Fruit fly (Drosophila melanogaster) whole organism, wandering third instar larva: ENCODE data around the gene rdgA.

Source experiments
- Abd-B ChIP-seq: fragments of >200 bp; optimal IDR thresholded peaks from 2 replicates; lab custom pipeline; 2017; ENCODE audit warnings: missing biosample characterization, missing genetic modification characterization
- CG32264 ChIP-seq: fragments of 200-800 bp; sonication (Bioruptor generic); optimal IDR thresholded peaks from 2 replicates; lab custom pipeline; 2016; ENCODE audit warnings: missing biosample characterization, missing genetic modification characterization
- CG9705 ChIP-seq: fragments of 200-800 bp; sonication (Bioruptor generic); optimal IDR thresholded peaks from 2 replicates; lab custom pipeline; 2018; ENCODE audit warnings: missing biosample characterization, mild to moderate bottlenecking, missing genetic modification characterization
- CrebA ChIP-seq: fragments of 200-800 bp; sonication (Bioruptor generic); optimal IDR thresholded peaks from 2 replicates; lab custom pipeline; 2016; ENCODE audit warnings: missing biosample characterization, mild to moderate bottlenecking, missing genetic modification characterization, borderline replicate concordance
- Dif ChIP-seq: fragments of 200-275, 200-300 bp; sonication (Bioruptor generic); optimal IDR thresholded peaks from 2 replicates; lab custom pipeline; 2018; ENCODE audit warnings: missing biosample characterization, missing genetic modification characterization; ENCODE audit not compliant: partially characterized antibody
- GATAd ChIP-seq: sonication (Bioruptor generic); optimal IDR thresholded peaks from 2 replicates; lab custom pipeline; 2016; ENCODE audit warnings: missing biosample characterization, missing genetic modification characterization
- HLH106 ChIP-seq: fragments of 200-800 bp; optimal IDR thresholded peaks from 3 replicates; lab custom pipeline; 2019; ENCODE audit warnings: missing biosample characterization, mild to moderate bottlenecking, missing genetic modification characterization, moderate library complexity
- Hnf4 ChIP-seq: fragments of 200-800 bp; sonication (Bioruptor generic); optimal IDR thresholded peaks from 2 replicates; lab custom pipeline; 2016; ENCODE audit warnings: missing biosample characterization, mild to moderate bottlenecking, missing genetic modification characterization
- Hr78 ChIP-seq: fragments of >200 bp; optimal IDR thresholded peaks from 2 replicates; lab custom pipeline; 2017; ENCODE audit warnings: missing biosample characterization, missing genetic modification characterization
- Hr83 ChIP-seq: fragments of 200-300 bp; sonication (Bioruptor generic); optimal IDR thresholded peaks from 2 replicates; lab custom pipeline; 2016; ENCODE audit warnings: missing biosample characterization, mild to moderate bottlenecking, missing genetic modification characterization, moderate library complexity; ENCODE audit not compliant: poor library complexity, severe bottlenecking
- Jra ChIP-seq: sonication (Bioruptor generic); optimal IDR thresholded peaks from 2 replicates; lab custom pipeline; 2016; ENCODE audit warnings: missing biosample characterization, missing genetic modification characterization
- Myc ChIP-seq: fragments of >200 bp; optimal IDR thresholded peaks from 2 replicates; lab custom pipeline; 2017
- OdsH ChIP-seq: fragments of 200-800 bp; sonication (Bioruptor generic); optimal IDR thresholded peaks from 2 replicates; lab custom pipeline; 2016; ENCODE audit warnings: missing biosample characterization, mild to moderate bottlenecking, missing genetic modification characterization
- Rel ChIP-seq, 2 experiments: fragments of 200-800 bp; sonication (Bioruptor generic) in 1 of 2; optimal IDR thresholded peaks; 2 replicates in 1 of 2; 3 replicates in 1 of 2; lab custom pipeline; 2016 to 2019; ENCODE audit warnings: mild to moderate bottlenecking in 2 of 2, missing biosample characterization in 2 of 2, missing genetic modification characterization in 2 of 2, moderate library complexity in 1 of 2
- Sp1 ChIP-seq: fragments of 200-800 bp; sonication (Bioruptor generic); optimal IDR thresholded peaks from 3 replicates; lab custom pipeline; 2019; ENCODE audit warnings: missing biosample characterization, mild to moderate bottlenecking, missing genetic modification characterization, moderate library complexity
- Vsx2 ChIP-seq: fragments of 200-300, 225-300 bp; sonication (Bioruptor generic); optimal IDR thresholded peaks from 2 replicates; lab custom pipeline; 2018; ENCODE audit warnings: missing biosample characterization, missing genetic modification characterization; ENCODE audit not compliant: partially characterized antibody
- br ChIP-seq: fragments of 200-800 bp; sonication (Bioruptor generic); optimal IDR thresholded peaks from 2 replicates; lab custom pipeline; 2016; ENCODE audit warnings: missing biosample characterization, missing genetic modification characterization
- brk ChIP-seq: fragments of 200-800 bp; sonication (Bioruptor generic); optimal IDR thresholded peaks from 2 replicates; lab custom pipeline; 2016; ENCODE audit warnings: missing biosample characterization, mild to moderate bottlenecking, missing genetic modification characterization
- dl ChIP-seq, 2 experiments: fragments of 175-275, 200-275 bp in 1 of 2; fragments of 200-275 bp in 1 of 2; sonication (Bioruptor generic); optimal IDR thresholded peaks; lab custom pipeline; 2018; ENCODE audit warnings: mild to moderate bottlenecking in 2 of 2, missing biosample characterization in 2 of 2, missing genetic modification characterization in 2 of 2, moderate library complexity in 2 of 2; ENCODE audit not compliant: partially characterized antibody in 2 of 2, insufficient read depth in 1 of 2
- dmrt93B ChIP-seq: fragments of 200-800 bp; sonication (Bioruptor generic); optimal IDR thresholded peaks from 2 replicates; lab custom pipeline; 2018; ENCODE audit warnings: missing biosample characterization, mild to moderate bottlenecking, missing genetic modification characterization
- dsf ChIP-seq: sonication (Bioruptor generic); optimal IDR thresholded peaks from 2 replicates; lab custom pipeline; 2016; ENCODE audit warnings: missing biosample characterization, missing genetic modification characterization, borderline replicate concordance
- ey ChIP-seq: fragments of 200-800 bp; sonication (Bioruptor generic); optimal IDR thresholded peaks from 2 replicates; lab custom pipeline; 2016; ENCODE audit warnings: missing biosample characterization, missing genetic modification characterization
- foxo ChIP-seq, 2 experiments: fragments of 200-800 bp; sonication (Bioruptor generic); optimal IDR thresholded peaks; 2 replicates in 1 of 2; 3 replicates in 1 of 2; lab custom pipeline; 2016 to 2017; ENCODE audit warnings: missing biosample characterization in 2 of 2, missing genetic modification characterization in 2 of 2
- fru ChIP-seq: fragments of 200-800 bp; sonication (Bioruptor generic); optimal IDR thresholded peaks from 3 replicates; lab custom pipeline; 2016; ENCODE audit warnings: missing biosample characterization, mild to moderate bottlenecking, missing genetic modification characterization
- h ChIP-seq: fragments of 200-800 bp; sonication (Bioruptor generic); optimal IDR thresholded peaks from 3 replicates; lab custom pipeline; 2016; ENCODE audit warnings: missing biosample characterization, mild to moderate bottlenecking, missing genetic modification characterization
- jim ChIP-seq: fragments of 175-275, 200-325 bp; sonication (Bioruptor generic); optimal IDR thresholded peaks from 2 replicates; lab custom pipeline; 2016; ENCODE audit warnings: missing biosample characterization, mild to moderate bottlenecking, missing genetic modification characterization
- psq ChIP-seq: fragments of 200-800 bp; sonication (Bioruptor generic); optimal IDR thresholded peaks from 3 replicates; lab custom pipeline; 2017; ENCODE audit warnings: missing biosample characterization, mild to moderate bottlenecking, missing genetic modification characterization, moderate library complexity
- rgr ChIP-seq: fragments of 200-800 bp; sonication (Bioruptor generic); optimal IDR thresholded peaks from 3 replicates; lab custom pipeline; 2016; ENCODE audit warnings: missing biosample characterization, mild to moderate bottlenecking, missing genetic modification characterization
- sage ChIP-seq: fragments of 200-800 bp; sonication (Bioruptor generic); optimal IDR thresholded peaks from 2 replicates; lab custom pipeline; 2016; ENCODE audit warnings: missing biosample characterization, mild to moderate bottlenecking, missing genetic modification characterization
- sv ChIP-seq: fragments of 200-800 bp; sonication (Bioruptor generic); optimal IDR thresholded peaks from 3 replicates; lab custom pipeline; 2016; ENCODE audit warnings: missing biosample characterization, missing genetic modification characterization
- tai ChIP-seq: sonication (Bioruptor generic); optimal IDR thresholded peaks from 2 replicates; lab custom pipeline; 2016; ENCODE audit warnings: missing biosample characterization, missing genetic modification characterization
- usp ChIP-seq: fragments of >200 bp; optimal IDR thresholded peaks from 2 replicates; lab custom pipeline; 2017; ENCODE audit warnings: missing biosample characterization, missing genetic modification characterization
- woc ChIP-seq: sonication (Bioruptor generic); optimal IDR thresholded peaks from 2 replicates; lab custom pipeline; 2016; ENCODE audit warnings: missing biosample characterization, mild to moderate bottlenecking, missing genetic modification characterization

rdgA gene

DNA sequence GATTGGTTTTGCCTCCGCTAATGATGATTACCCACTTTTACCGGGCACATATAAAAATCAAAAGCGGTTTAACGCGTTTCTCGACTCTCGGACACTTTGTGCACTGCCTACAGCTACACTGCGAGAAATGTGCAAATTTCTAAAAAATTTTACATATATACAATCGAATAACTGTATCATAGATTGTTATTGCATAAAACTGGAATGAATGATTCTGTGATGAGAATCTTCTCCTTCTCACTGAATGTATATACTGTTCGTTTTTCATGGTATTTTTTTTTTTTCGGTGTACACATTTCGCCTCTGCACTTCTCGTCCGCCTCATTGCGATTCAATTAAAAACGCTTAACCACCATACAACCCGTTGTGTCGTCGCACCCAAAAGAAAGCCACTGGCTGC lies 45.6 kb upstream of the rdgA start (continued):
- TF ChIP-seq dl (GFP tag; optimal IDR thresholded peaks at IDR 0.05; lab: Kevin White, UChicago; ENCODE audit: insufficient read depth in 1 of 2, partially characterized antibody in 2 of 2) (no peak), Rel (GFP tag; optimal IDR thresholded peaks at IDR 0.05; lab: Kevin White, UChicago) (no peak), Rel (tag; optimal IDR thresholded peaks at IDR 0.05; lab: Kevin White, UChicago) (peak; percentile 43), usp (no peak), Dif (GFP tag; lab: Kevin White, UChicago) (no peak)

DNA sequence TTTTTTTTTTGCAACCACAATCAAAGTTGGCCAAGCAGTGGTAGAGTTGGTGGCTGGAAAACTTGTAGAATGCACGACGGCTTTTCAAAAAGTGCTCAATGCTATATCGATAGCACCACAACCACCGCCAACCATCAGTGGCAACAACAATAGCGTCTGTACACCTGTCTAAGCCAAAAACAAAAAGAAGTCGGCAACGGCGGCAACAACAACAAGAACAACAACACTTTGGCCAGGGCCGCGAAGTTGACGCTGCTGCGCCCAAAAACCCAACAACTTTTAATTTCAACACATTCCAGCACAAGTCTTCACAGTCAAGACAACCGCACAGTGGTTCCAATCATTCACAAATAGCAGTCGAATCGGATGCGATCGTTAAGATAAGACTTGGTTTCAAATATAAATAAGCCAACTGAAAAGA lies 43.7 kb upstream of the rdgA start:
- TF ChIP-seq woc (GFP tag; lab: Kevin White, UChicago) (peak; percentile 95), Vsx2 (GFP tag; lab: Kevin White, UChicago) (peak; percentile 8), tai (GFP tag; lab: Kevin White, UChicago) (no peak), dmrt93B (GFP tag; lab: Kevin White, UChicago) (no peak)

DNA sequence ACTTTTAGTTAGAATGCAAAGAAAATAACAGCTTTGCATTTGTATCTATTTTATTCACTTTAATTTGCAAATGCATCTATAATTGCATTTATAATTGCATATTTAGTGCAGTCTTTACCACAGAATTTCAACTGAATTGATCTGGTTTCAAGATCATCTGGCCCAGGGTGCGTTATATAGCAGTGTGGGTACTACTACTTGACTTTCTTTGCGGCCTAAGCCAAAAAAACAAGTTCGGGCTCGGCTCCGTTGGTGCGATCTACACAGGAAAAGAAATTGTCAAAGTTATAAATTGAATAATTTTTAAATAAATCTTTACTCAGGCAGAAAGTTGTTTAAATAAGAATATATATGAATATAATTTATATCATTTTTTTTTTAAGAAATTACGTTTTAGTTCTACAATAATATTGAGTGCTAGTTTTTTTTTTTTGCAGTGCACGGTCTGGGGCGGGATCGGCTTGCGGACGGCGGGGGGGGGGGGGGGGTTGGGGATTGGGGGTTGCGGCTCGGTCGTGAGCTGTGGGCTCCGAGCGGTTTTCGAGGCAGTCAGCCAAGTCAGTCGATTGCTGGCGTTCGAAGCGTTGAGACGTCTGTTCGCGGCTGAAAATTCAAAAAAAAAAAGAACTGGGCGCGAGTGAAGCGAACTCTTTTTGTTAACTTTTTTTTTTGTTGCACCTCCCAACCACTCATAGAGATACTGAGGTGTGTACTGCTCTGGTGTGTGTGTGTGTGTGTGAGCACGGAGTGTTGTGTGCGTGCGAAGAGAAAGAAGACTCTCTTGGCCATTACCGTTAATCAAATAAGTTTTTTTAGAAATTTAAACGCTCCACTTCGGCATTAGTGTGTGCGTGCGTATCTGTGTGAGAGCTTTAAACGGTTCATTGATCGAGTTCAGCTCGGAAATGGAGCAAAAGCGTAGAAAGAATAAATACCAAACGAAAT lies 43.0 kb upstream of the rdgA start:
- TF ChIP-seq jim (GFP tag; lab: Kevin White, UChicago) (peak; percentile 70), Sp1 (GFP tag; lab: Kevin White, UChicago) (peak; percentile 96), Hr83 (no peak), rgr (GFP tag; lab: Kevin White, UChicago) (peak; percentile 82), woc (GFP tag; lab: Kevin White, UChicago) (peak; percentile 92), tai (GFP tag; lab: Kevin White, UChicago) (peak; percentile 46), foxo (GFP tag; optimal IDR thresholded peaks at IDR 0.05; lab: Kevin White, UChicago) (peak in 1 of 2 experiments; percentile 89), sv (GFP tag; lab: Kevin White, UChicago) (no peak), psq (GFP tag; lab: Kevin White, UChicago) (peak; percentile 83), CG32264 (GFP tag; lab: Kevin White, UChicago) (peak; percentile 27), HLH106 (peak; percentile 89), h (peak; percentile 82), Myc (no peak), GATAd (no peak), Rel (GFP tag; optimal IDR thresholded peaks at IDR 0.05; lab: Kevin White, UChicago) (no peak), Rel (tag; optimal IDR thresholded peaks at IDR 0.05; lab: Kevin White, UChicago) (peak; percentile 73), dl (GFP tag; optimal IDR thresholded peaks at IDR 0.05; lab: Kevin White, UChicago; ENCODE audit: insufficient read depth in 1 of 2, partially characterized antibody in 2 of 2) (no peak), Hr78 (GFP tag; lab: Kevin White, UChicago) (no peak), br (GFP tag; lab: Kevin White, UChicago) (peak; percentile 77), Vsx2 (GFP tag; lab: Kevin White, UChicago) (no peak), Dif (GFP tag; lab: Kevin White, UChicago) (peak; percentile 14), CG9705 (peak; percentile 78), usp (no peak), sage (GFP tag; lab: Kevin White, UChicago) (peak; percentile 1), brk (peak; percentile 63), dmrt93B (GFP tag; lab: Kevin White, UChicago) (peak; percentile 75), Hnf4 (GFP tag; lab: Kevin White, UChicago) (peak; percentile 25), ey (GFP tag; lab: Kevin White, UChicago) (peak; percentile 74), OdsH (GFP tag; lab: Kevin White, UChicago) (peak; percentile 78), dsf (GFP tag; lab: Kevin White, UChicago) (no peak), Jra (GFP tag; lab: Kevin White, UChicago) (peak; percentile 40), CrebA (GFP tag; lab: Kevin White, UChicago) (no peak), fru (GFP tag; lab: Kevin White, UChicago) (peak; percentile 79), Abd-B (GFP tag; lab: Kevin White, UChicago) (no peak)
